Worm (Caenorhabditis elegans): ENCODE measurements around the gene F49H6.15.

The F49H6.15 gene

ce11 chrV:17026289-17026688, at the start of gene F49H6.15:
TSS of gene F49H6.15 (minus strand) at chrV:17026389.
- no peak for TF ChIP-seq R02D3.7 (tag; optimal IDR thresholded peaks at IDR 0.05)
- TF ChIP-seq nhr-237 (tag; optimal IDR thresholded peaks at IDR 0.05), result no peak
- TF ChIP-seq elt-1 (tag; optimal IDR thresholded peaks at IDR 0.05), result no peak
- no peak for TF ChIP-seq unc-39 (tag; optimal IDR thresholded peaks at IDR 0.05)

ce11 chrV:17075900-17076299, 49.7 kb upstream of the F49H6.15 start, which contains the start of gene str-125:
TSS of gene str-125 (minus strand) at chrV:17076000.
- TF ChIP-seq nhr-11 (tag; optimal IDR thresholded peaks at IDR 0.05), result no peak
- no peak for TF ChIP-seq egl-27 (tag; optimal IDR thresholded peaks at IDR 0.05)
- TF ChIP-seq nhr-237 (tag; optimal IDR thresholded peaks at IDR 0.05), result no peak
- no peak for TF ChIP-seq mdl-1 (tag; optimal IDR thresholded peaks at IDR 0.05)
- TF ChIP-seq nhr-12 (tag; optimal IDR thresholded peaks at IDR 0.05), result no peak
- TF ChIP-seq snpc-4 (tag; optimal IDR thresholded peaks at IDR 0.05), result no peak
- no peak for TF ChIP-seq gmeb-1 (tag; optimal IDR thresholded peaks at IDR 0.05)
- TF ChIP-seq nhr-77 (tag; optimal IDR thresholded peaks at IDR 0.05), result no peak
- TF ChIP-seq zag-1 (tag; optimal IDR thresholded peaks at IDR 0.05), result no peak
- no peak for TF ChIP-seq lin-39 (tag; optimal IDR thresholded peaks at IDR 0.05)
- TF ChIP-seq crh-2 (tag; optimal IDR thresholded peaks at IDR 0.05), result no peak
- no peak for TF ChIP-seq sma-3 (GFP tag; optimal IDR thresholded peaks at IDR 0.05)
- TF ChIP-seq mbf-1 (tag; optimal IDR thresholded peaks at IDR 0.05), result no peak

ce11 chrV:17071578-17071977, 45.4 kb upstream of the F49H6.15 start, which contains the start of gene srbc-14:
TSS of gene srbc-14 (minus strand) at chrV:17071678.
- no peak for TF ChIP-seq lin-13 (GFP tag; optimal IDR thresholded peaks at IDR 0.05)
- no peak for TF ChIP-seq skn-1 (tag; optimal IDR thresholded peaks at IDR 0.05)
- no peak for TF ChIP-seq dmd-4 (tag; optimal IDR thresholded peaks at IDR 0.05)
- no peak for TF ChIP-seq ztf-1 (GFP tag; conservative IDR thresholded peaks at IDR 0.05)
- TF ChIP-seq peb-1 (tag; optimal IDR thresholded peaks at IDR 0.05), result no peak
- no peak for TF ChIP-seq R02D3.7 (tag; optimal IDR thresholded peaks at IDR 0.05)
- TF ChIP-seq snpc-4 (tag; optimal IDR thresholded peaks at IDR 0.05), result no peak
- no peak for TF ChIP-seq ceh-16 (tag; optimal IDR thresholded peaks at IDR 0.05)
- no peak for TF ChIP-seq unc-62 (GFP tag; optimal IDR thresholded peaks at IDR 0.05)
- TF ChIP-seq unc-39 (tag; optimal IDR thresholded peaks at IDR 0.05), result no peak
- TF ChIP-seq F13H6.1 (tag; optimal IDR thresholded peaks at IDR 0.05), result no peak
- TF ChIP-seq nhr-10 (tag; optimal IDR thresholded peaks at IDR 0.05), result no peak
- no peak for TF ChIP-seq elt-1 (tag; optimal IDR thresholded peaks at IDR 0.05)
- no peak for TF ChIP-seq mdl-1 (tag; optimal IDR thresholded peaks at IDR 0.05)

- no peak for TF ChIP-seq ama-1 (optimal IDR thresholded peaks at IDR 0.05)
- TF ChIP-seq nhr-11 (tag; optimal IDR thresholded peaks at IDR 0.05), result no peak
These were observed 42.6 kb upstream of the F49H6.15 start, which contains the start of gene T05E12.8 for ce11 chrV:17068839-17069238. TSS of gene T05E12.8 (plus strand) at chrV:17069139.

- TF ChIP-seq unc-55 (GFP tag; optimal IDR thresholded peaks at IDR 0.05), result no peak
- TF ChIP-seq Y55F3AM.14 (GFP tag; optimal IDR thresholded peaks at IDR 0.05), result no peak
- TF ChIP-seq alr-1 (tag; optimal IDR thresholded peaks at IDR 0.05), result no peak
- no peak for TF ChIP-seq lin-39 (tag; optimal IDR thresholded peaks at IDR 0.05)
These were observed 40.4 kb upstream of the F49H6.15 start for ce11 chrV:17066634-17067033.

- TF ChIP-seq lsy-2 (tag; optimal IDR thresholded peaks at IDR 0.05) (no peak), mbf-1 (tag; optimal IDR thresholded peaks at IDR 0.05) (no peak), nhr-237 (tag; optimal IDR thresholded peaks at IDR 0.05) (no peak)
These were observed 38.5 kb upstream of the F49H6.15 start, which contains the start of gene srh-255 for ce11 chrV:17064676-17065075. TSS of gene srh-255 (plus strand) at chrV:17064976.

- TF ChIP-seq lsy-2 (tag; optimal IDR thresholded peaks at IDR 0.05), result no peak
- TF ChIP-seq ztf-4 (tag; optimal IDR thresholded peaks at IDR 0.05), result no peak
- no peak for TF ChIP-seq ama-1 (optimal IDR thresholded peaks at IDR 0.05)
- TF ChIP-seq lin-39 (tag; optimal IDR thresholded peaks at IDR 0.05), result no peak
- no peak for TF ChIP-seq nhr-23 (tag; optimal IDR thresholded peaks at IDR 0.05)
- TF ChIP-seq sma-3 (GFP tag; optimal IDR thresholded peaks at IDR 0.05), result no peak
- no peak for TF ChIP-seq nhr-25 (tag; optimal IDR thresholded peaks at IDR 0.05)
- no peak for TF ChIP-seq zag-1 (tag; optimal IDR thresholded peaks at IDR 0.05)
- no peak for TF ChIP-seq nhr-12 (tag; optimal IDR thresholded peaks at IDR 0.05)
- no peak for TF ChIP-seq crh-2 (tag; optimal IDR thresholded peaks at IDR 0.05)
- no peak for TF ChIP-seq ztf-11 (tag; optimal IDR thresholded peaks at IDR 0.05)
These were observed 35.4 kb upstream of the F49H6.15 start, which contains the start of gene F28B1.9 for ce11 chrV:17061585-17061984. TSS of gene F28B1.9 (plus strand) at chrV:17061885.
